Worm (Caenorhabditis elegans): Measurements from ENCODE around the gene T25B9.9.

The T25B9.9 gene

DNA sequence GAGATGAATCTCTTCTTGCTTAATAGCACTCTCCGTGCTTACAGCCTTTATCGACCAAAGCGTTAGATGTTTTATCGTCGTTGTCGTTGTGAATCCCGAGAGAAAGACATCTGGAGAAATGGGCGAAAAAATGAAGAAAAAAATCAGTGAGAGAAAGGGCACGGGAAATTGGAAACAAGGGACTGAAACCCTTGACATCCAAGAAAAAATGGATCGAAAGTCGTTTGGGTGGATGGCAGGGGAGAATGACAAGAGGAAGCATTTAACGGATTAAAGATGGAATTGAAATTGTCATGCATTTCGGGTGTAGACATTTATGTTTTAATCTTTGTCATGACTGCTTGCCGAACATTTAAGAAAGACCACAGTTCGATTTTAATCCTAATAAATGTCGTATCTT, 4.4 kb downstream of the T25B9.9 start, which contains the start of gene inpp-1:
inpp-1 (minus strand) TSS at position 101 of the 400 bp plus-strand sequence.
- TF ChIP-seq hmg-4 (GFP tag; optimal IDR thresholded peaks at IDR 0.05): no peak
- TF ChIP-seq ets-7 (tag; optimal IDR thresholded peaks at IDR 0.05): no peak
- TF ChIP-seq tbx-11 (GFP tag; IDR thresholded peaks at IDR 0.05): no peak
- TF ChIP-seq scrt-1 (GFP tag; IDR thresholded peaks at IDR 0.05): no peak
- TF ChIP-seq tra-4 (tag; optimal IDR thresholded peaks at IDR 0.05): no peak
- no peak for TF ChIP-seq flt-1 (GFP tag; IDR thresholded peaks at IDR 0.05)
- TF ChIP-seq sea-1 (GFP tag; conservative IDR thresholded peaks at IDR 0.05): no peak
- TF ChIP-seq F13C5.2 (tag; optimal IDR thresholded peaks at IDR 0.05): no peak
- TF ChIP-seq ama-1 (optimal IDR thresholded peaks at IDR 0.05): no peak
- TF ChIP-seq hmbx-1 (tag; optimal IDR thresholded peaks at IDR 0.05): no peak
- TF ChIP-seq pes-1 (GFP tag; IDR thresholded peaks at IDR 0.05): no peak

DNA sequence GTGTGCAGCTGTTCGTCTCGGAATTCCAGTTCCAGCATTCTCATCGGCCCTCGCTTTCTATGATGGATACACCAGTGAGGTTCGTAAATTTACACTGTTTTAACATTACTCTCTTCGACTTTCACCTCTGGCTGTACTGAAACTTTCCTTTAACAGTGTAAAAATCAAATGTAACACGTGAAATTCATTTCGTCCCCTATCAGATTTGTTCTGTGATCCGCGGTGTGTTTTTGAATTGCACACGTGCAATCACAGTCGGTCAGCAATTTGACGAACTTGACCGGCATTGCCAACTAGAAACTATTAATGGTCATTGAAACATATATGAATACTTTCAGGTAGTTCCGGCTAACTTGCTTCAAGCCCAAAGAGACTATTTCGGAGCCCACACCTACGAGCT, 7.6 kb downstream of the T25B9.9 start:
- TF ChIP-seq tra-4 (tag; optimal IDR thresholded peaks at IDR 0.05) (no peak), hmg-4 (GFP tag; optimal IDR thresholded peaks at IDR 0.05) (no peak), hnd-1 (tag; optimal IDR thresholded peaks at IDR 0.05) (no peak), ets-7 (tag; optimal IDR thresholded peaks at IDR 0.05) (no peak), F13C5.2 (tag; optimal IDR thresholded peaks at IDR 0.05) (no peak), flt-1 (GFP tag; IDR thresholded peaks at IDR 0.05) (no peak), aly-1 (tag; optimal IDR thresholded peaks at IDR 0.05) (no peak)

DNA sequence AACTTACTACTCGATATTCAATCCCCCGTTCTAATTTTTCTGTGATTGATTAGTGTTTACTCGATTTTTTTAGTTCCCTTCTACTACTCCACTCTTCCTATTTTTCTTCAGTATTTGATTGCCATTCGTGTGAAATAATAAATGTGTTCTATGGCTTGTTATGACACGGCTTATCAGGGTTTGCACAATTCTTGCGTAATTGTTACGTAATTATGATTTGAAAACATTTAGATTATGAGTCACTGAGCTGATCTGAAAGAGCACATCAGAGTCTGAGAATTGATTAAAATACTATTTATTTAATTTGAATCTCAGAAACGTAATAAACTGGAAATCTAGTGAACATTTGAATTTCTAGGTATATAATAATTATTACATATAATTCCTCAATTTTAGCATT, 8.1 kb downstream of the T25B9.9 start:
- no peak for TF ChIP-seq aly-1 (tag; optimal IDR thresholded peaks at IDR 0.05)
- no peak for TF ChIP-seq tbx-11 (GFP tag; IDR thresholded peaks at IDR 0.05)
- TF ChIP-seq ama-1 (optimal IDR thresholded peaks at IDR 0.05): no peak
- no peak for TF ChIP-seq flt-1 (GFP tag; IDR thresholded peaks at IDR 0.05)
- no peak for TF ChIP-seq scrt-1 (GFP tag; IDR thresholded peaks at IDR 0.05)
- TF ChIP-seq F13C5.2 (tag; optimal IDR thresholded peaks at IDR 0.05): no peak
- no peak for TF ChIP-seq ceh-13 (GFP tag; optimal IDR thresholded peaks at IDR 0.05)
- no peak for TF ChIP-seq B0310.2 (tag; optimal IDR thresholded peaks at IDR 0.05)
- TF ChIP-seq tbx-37 (GFP tag; conservative IDR thresholded peaks at IDR 0.05): no peak
- TF ChIP-seq ceh-36 (tag; optimal IDR thresholded peaks at IDR 0.05): no peak

DNA sequence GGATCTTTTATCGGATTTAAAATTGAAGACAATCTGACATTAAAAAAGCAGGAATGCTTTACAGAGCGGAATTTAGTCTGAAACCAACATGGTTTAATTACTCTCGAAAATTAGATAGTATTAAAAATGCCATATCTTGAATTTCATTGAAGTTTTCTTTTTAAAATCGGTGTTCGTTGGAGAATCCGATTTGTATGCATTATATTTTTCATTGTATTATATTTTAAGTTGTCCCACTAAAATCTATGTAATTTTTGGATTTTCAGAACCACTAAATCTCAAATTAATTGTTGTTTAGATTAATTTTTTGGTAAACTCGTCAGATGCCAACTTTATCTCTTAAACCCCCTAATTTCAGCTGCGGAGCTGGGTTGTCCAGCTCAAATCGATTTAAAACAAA, 9.1 kb downstream of the T25B9.9 start:
- TF ChIP-seq ceh-13 (GFP tag; optimal IDR thresholded peaks at IDR 0.05) (no peak), ama-1 (optimal IDR thresholded peaks at IDR 0.05) (no peak)

DNA sequence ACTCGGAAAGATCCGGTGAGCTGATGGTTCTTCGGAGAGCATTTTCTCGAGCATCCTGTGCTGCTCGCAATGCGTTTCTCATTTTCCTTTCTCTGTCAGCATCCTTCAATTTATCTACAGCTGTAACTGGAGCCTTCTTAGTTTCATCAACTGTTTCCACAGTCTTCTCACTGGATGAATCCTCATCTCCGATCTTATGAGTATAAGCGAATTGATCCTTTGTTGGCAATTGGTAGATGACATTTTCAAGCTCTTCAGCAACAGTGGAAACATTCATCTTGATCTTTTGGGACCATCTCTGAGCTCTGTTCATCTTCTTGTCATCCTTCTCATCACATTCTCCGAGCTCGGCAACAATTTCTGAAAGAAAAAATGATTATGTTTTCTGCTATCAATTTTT, 9.9 kb downstream of the T25B9.9 start:
- TF ChIP-seq hnd-1 (tag; optimal IDR thresholded peaks at IDR 0.05) (no peak), flt-1 (GFP tag; IDR thresholded peaks at IDR 0.05) (no peak), hmg-4 (GFP tag; optimal IDR thresholded peaks at IDR 0.05) (no peak), ceh-36 (tag; optimal IDR thresholded peaks at IDR 0.05) (no peak), tra-4 (tag; optimal IDR thresholded peaks at IDR 0.05) (no peak), sea-1 (GFP tag; conservative IDR thresholded peaks at IDR 0.05) (no peak), hmbx-1 (tag; optimal IDR thresholded peaks at IDR 0.05) (no peak), scrt-1 (GFP tag; IDR thresholded peaks at IDR 0.05) (no peak), tbx-11 (GFP tag; IDR thresholded peaks at IDR 0.05) (no peak), B0310.2 (tag; optimal IDR thresholded peaks at IDR 0.05) (no peak), pes-1 (GFP tag; IDR thresholded peaks at IDR 0.05) (no peak), tbx-37 (GFP tag; conservative IDR thresholded peaks at IDR 0.05) (no peak), ama-1 (optimal IDR thresholded peaks at IDR 0.05) (no peak)

DNA sequence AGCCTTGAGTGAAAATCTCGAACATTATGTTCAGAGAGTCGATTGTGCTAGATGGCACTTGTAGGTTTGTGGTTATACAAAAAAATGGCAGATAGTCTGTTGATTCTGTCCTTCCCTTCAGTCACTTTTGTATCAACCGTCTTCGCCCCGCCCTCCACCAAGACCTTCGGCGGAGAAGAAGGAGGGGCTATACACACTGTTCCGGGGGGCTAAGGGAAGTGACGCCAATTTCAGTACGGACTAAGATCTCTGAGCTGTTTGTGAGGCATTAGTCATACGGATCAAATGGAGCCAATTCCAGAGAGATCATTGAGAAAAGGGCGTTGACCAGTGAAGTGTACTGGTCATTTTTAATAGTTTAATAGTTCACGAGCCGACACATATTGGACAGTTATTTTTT, 11.1 kb downstream of the T25B9.9 start, which contains the start of gene swt-3:
swt-3 (minus strand) TSS at position 101 of the 400 bp plus-strand sequence.
- TF ChIP-seq hnd-1 (tag; optimal IDR thresholded peaks at IDR 0.05) (no peak), flt-1 (GFP tag; IDR thresholded peaks at IDR 0.05) (no peak), sea-1 (GFP tag; conservative IDR thresholded peaks at IDR 0.05) (no peak), hmg-4 (GFP tag; optimal IDR thresholded peaks at IDR 0.05) (no peak), hmbx-1 (tag; optimal IDR thresholded peaks at IDR 0.05) (no peak), ceh-36 (tag; optimal IDR thresholded peaks at IDR 0.05) (no peak), pes-1 (GFP tag; IDR thresholded peaks at IDR 0.05) (no peak), F13C5.2 (tag; optimal IDR thresholded peaks at IDR 0.05) (no peak), tbx-11 (GFP tag; IDR thresholded peaks at IDR 0.05) (no peak), ama-1 (optimal IDR thresholded peaks at IDR 0.05) (no peak), scrt-1 (GFP tag; IDR thresholded peaks at IDR 0.05) (no peak), ets-7 (tag; optimal IDR thresholded peaks at IDR 0.05) (no peak), tbx-37 (GFP tag; conservative IDR thresholded peaks at IDR 0.05) (no peak), ceh-13 (GFP tag; optimal IDR thresholded peaks at IDR 0.05) (no peak), aly-1 (tag; optimal IDR thresholded peaks at IDR 0.05) (no peak), B0310.2 (tag; optimal IDR thresholded peaks at IDR 0.05) (no peak), tra-4 (tag; optimal IDR thresholded peaks at IDR 0.05) (no peak)

DNA sequence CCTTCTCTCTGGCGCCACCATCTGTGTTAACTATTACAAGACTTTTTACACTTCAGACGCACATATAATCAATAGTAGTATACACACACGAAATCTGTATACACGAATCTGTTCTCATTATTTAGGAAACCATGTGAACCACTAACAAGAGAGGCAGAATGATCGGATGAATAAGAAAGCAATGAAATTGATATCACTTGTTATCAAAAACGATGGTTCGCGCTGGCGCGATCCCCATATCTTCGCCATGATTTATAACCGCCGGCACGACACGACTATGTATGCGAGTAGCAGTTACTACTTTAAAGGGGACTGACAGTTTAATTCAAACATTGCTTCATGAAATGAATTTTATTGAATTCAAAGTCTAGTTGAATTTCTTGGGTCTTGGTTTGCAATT, 11.9 kb downstream of the T25B9.9 start:
- no peak for TF ChIP-seq ceh-13 (GFP tag; optimal IDR thresholded peaks at IDR 0.05)
- TF ChIP-seq tra-4 (tag; optimal IDR thresholded peaks at IDR 0.05): no peak
- TF ChIP-seq tbx-11 (GFP tag; IDR thresholded peaks at IDR 0.05): no peak
- TF ChIP-seq ceh-36 (tag; optimal IDR thresholded peaks at IDR 0.05): no peak
- no peak for TF ChIP-seq hmg-4 (GFP tag; optimal IDR thresholded peaks at IDR 0.05)

DNA sequence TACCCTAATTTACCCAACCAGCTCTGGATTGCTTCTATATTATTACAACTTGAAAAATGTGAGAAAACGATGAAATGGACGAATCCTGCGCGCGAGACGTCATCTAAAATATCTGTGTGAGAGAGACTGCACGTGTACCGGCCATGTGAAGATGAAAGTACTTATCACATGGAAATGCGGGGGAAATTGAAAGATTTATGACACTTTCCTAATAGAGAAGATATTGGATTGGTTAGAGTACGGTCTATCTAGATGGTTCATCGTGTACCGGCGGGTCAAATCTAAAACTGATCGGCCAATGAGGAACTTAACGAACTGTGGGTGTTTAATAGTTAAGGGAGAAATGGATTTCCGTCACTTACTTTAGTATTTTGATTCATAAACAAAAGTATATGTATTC, 12.6 kb downstream of the T25B9.9 start:
- TF ChIP-seq hmbx-1 (tag; optimal IDR thresholded peaks at IDR 0.05) (no peak), ceh-36 (tag; optimal IDR thresholded peaks at IDR 0.05) (no peak), sea-1 (GFP tag; conservative IDR thresholded peaks at IDR 0.05) (no peak), F13C5.2 (tag; optimal IDR thresholded peaks at IDR 0.05) (no peak), tbx-11 (GFP tag; IDR thresholded peaks at IDR 0.05) (no peak)

DNA sequence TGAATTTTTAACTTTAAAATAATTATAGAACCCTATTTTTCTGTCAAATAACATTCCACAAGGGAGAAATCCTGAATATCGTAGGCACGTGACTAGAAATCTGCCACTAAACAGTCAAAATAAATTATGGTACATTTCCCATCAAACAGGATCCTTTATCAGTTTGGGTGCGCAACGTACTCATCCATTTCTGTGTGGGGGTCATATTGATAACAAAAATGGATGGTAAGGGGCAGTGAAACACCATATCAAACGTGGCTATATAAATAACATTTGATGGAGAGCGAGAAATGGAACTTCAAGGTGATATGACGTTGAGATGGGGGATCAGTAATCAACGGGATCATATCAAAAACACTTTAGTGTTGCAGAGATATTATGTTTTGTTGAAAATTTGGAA, 14.6 kb downstream of the T25B9.9 start:
- TF ChIP-seq flt-1 (GFP tag; IDR thresholded peaks at IDR 0.05): no peak
- no peak for TF ChIP-seq scrt-1 (GFP tag; IDR thresholded peaks at IDR 0.05)
- TF ChIP-seq F13C5.2 (tag; optimal IDR thresholded peaks at IDR 0.05): no peak
- no peak for TF ChIP-seq sea-1 (GFP tag; conservative IDR thresholded peaks at IDR 0.05)
- TF ChIP-seq ceh-13 (GFP tag; optimal IDR thresholded peaks at IDR 0.05): no peak
- no peak for TF ChIP-seq hmg-4 (GFP tag; optimal IDR thresholded peaks at IDR 0.05)
- no peak for TF ChIP-seq tbx-11 (GFP tag; IDR thresholded peaks at IDR 0.05)
- no peak for TF ChIP-seq tbx-37 (GFP tag; conservative IDR thresholded peaks at IDR 0.05)
- no peak for TF ChIP-seq pes-1 (GFP tag; IDR thresholded peaks at IDR 0.05)
- no peak for TF ChIP-seq ama-1 (optimal IDR thresholded peaks at IDR 0.05)
- no peak for TF ChIP-seq B0310.2 (tag; optimal IDR thresholded peaks at IDR 0.05)
- TF ChIP-seq ets-7 (tag; optimal IDR thresholded peaks at IDR 0.05): no peak
- TF ChIP-seq hnd-1 (tag; optimal IDR thresholded peaks at IDR 0.05): no peak
- TF ChIP-seq ceh-36 (tag; optimal IDR thresholded peaks at IDR 0.05): no peak
- no peak for TF ChIP-seq aly-1 (tag; optimal IDR thresholded peaks at IDR 0.05)
- TF ChIP-seq tra-4 (tag; optimal IDR thresholded peaks at IDR 0.05): no peak
- no peak for TF ChIP-seq hmbx-1 (tag; optimal IDR thresholded peaks at IDR 0.05)
